Worm (Caenorhabditis elegans): ENCODE results near the gene ztf-13.

ztf-13 gene

ce11 chrX:3112946-3113427, 11.0 kb upstream of the ztf-13 start, which contains the start of gene gpd-3 (continued):
- TF ChIP-seq lsl-1 (GFP tag; optimal IDR thresholded peaks at IDR 0.05) (no peak), Y95B8A.8 (GFP tag; IDR thresholded peaks at IDR 0.05) (no peak), rpc-1 (optimal IDR thresholded peaks at IDR 0.05) (no peak), rpc-1 (tag; optimal IDR thresholded peaks at IDR 0.05) (no peak), F33H1.4 (GFP tag; IDR thresholded peaks at IDR 0.05) (no peak), atf-7 (tag; optimal IDR thresholded peaks at IDR 0.05) (no peak), lin-40 (tag; optimal IDR thresholded peaks at IDR 0.05) (no peak), egrh-3 (GFP tag; IDR thresholded peaks at IDR 0.05) (no peak), D2030.7 (GFP tag; IDR thresholded peaks at IDR 0.05) (no peak), let-607 (tag; optimal IDR thresholded peaks at IDR 0.05) (no peak), nhr-90 (tag; optimal IDR thresholded peaks at IDR 0.05) (no peak), ceh-27 (GFP tag; optimal IDR thresholded peaks at IDR 0.05) (no peak), F52B5.7 (tag; optimal IDR thresholded peaks at IDR 0.05) (no peak), mcd-1 (GFP tag; IDR thresholded peaks at IDR 0.05) (0 out of 2 replicates have a peak, but pooled peaks have one; percentile 9), snpc-4 (GFP tag; optimal IDR thresholded peaks at IDR 0.05) (no peak), snpc-4 (tag; optimal IDR thresholded peaks at IDR 0.05) (no peak), madf-10 (tag; optimal IDR thresholded peaks at IDR 0.05) (no peak), bed-1 (GFP tag; IDR thresholded peaks at IDR 0.05) (no peak), madf-8 (GFP tag; conservative IDR thresholded peaks at IDR 0.05) (no peak), Y56A3A.18 (GFP tag; IDR thresholded peaks at IDR 0.05) (peak; percentile 59; the same call in 1 of the 2 replicates), F49E8.2 (tag; optimal IDR thresholded peaks at IDR 0.05; ENCODE audit: insufficient read depth) (no peak), unc-130 (GFP tag; optimal IDR thresholded peaks at IDR 0.05) (no peak), pha-4 (tag; optimal IDR thresholded peaks at IDR 0.05) (no peak), bed-2 (GFP tag; IDR thresholded peaks at IDR 0.05) (no peak), attf-3 (GFP tag; conservative IDR thresholded peaks at IDR 0.05) (no peak), B0261.1 (tag; optimal IDR thresholded peaks at IDR 0.05) (no peak), nhr-80 (tag; optimal IDR thresholded peaks at IDR 0.05) (no peak), sdz-38 (tag; optimal IDR thresholded peaks at IDR 0.05) (no peak), ama-1 (optimal IDR thresholded peaks at IDR 0.05) (peak; percentile 71), ama-1 (GFP tag; optimal IDR thresholded peaks at IDR 0.05) (no peak), ets-4 (GFP tag; optimal IDR thresholded peaks at IDR 0.05) (no peak), lag-1 (GFP tag; IDR thresholded peaks at IDR 0.05) (0 out of 2 replicates have a peak, but pooled peaks have one; percentile 6), F57A8.1 (GFP tag; optimal IDR thresholded peaks at IDR 0.05) (no peak), unc-62 (GFP tag; optimal IDR thresholded peaks at IDR 0.05) (no peak), F22D6.2 (tag; optimal IDR thresholded peaks at IDR 0.05) (no peak), ceh-91 (GFP tag; IDR thresholded peaks at IDR 0.05) (no peak), zfh-2 (GFP tag; conservative IDR thresholded peaks at IDR 0.05) (no peak), tlf-1 (GFP tag; optimal IDR thresholded peaks at IDR 0.05) (peak; percentile 3), tbx-9 (tag; optimal IDR thresholded peaks at IDR 0.05; ENCODE audit: borderline replicate concordance) (no peak), T26A5.8 (tag; optimal IDR thresholded peaks at IDR 0.05) (no peak), hlh-12 (tag; optimal IDR thresholded peaks at IDR 0.05) (no peak), egl-44 (GFP tag; IDR thresholded peaks at IDR 0.05) (no peak; the same call in 1 of the 2 replicates), ztf-18 (tag; optimal IDR thresholded peaks at IDR 0.05) (no peak), xnd-1 (tag; optimal IDR thresholded peaks at IDR 0.05) (no peak), zim-3 (tag; optimal IDR thresholded peaks at IDR 0.05) (no peak), snpc-3.4 (tag; optimal IDR thresholded peaks at IDR 0.05) (no peak), repo-1 (tag; optimal IDR thresholded peaks at IDR 0.05) (peak; percentile 57), fkh-3 (tag; optimal IDR thresholded peaks at IDR 0.05) (no peak), hmg-1.2 (GFP tag; IDR thresholded peaks at IDR 0.05) (no peak; the same call in 1 of the 2 replicates), K12H6.12 (tag; optimal IDR thresholded peaks at IDR 0.05) (no peak), B0336.3 (GFP tag; IDR thresholded peaks at IDR 0.05) (no peak; the same call in 1 of the 2 replicates)
